Fruit fly (Drosophila melanogaster): ENCODE measurements around the gene fd96Cb.

The fd96Cb gene

dm6 chr3R:25080446-25080845, 14.4 kb upstream of the fd96Cb start:
- TF ChIP-seq Hr83 (GFP tag; optimal IDR thresholded peaks at IDR 0.05; ENCODE audit: poor library complexity, severe bottlenecking) (peak; percentile 57), Dif (GFP tag; optimal IDR thresholded peaks at IDR 0.05; ENCODE audit: partially characterized antibody) (peak; percentile 40), Mio (GFP tag; optimal IDR thresholded peaks at IDR 0.05) (no peak)

- TF ChIP-seq h (GFP tag; optimal IDR thresholded peaks at IDR 0.05) = no peak
- no peak for TF ChIP-seq Hr78 (GFP tag; optimal IDR thresholded peaks at IDR 0.05)
- peak; percentile 38 for TF ChIP-seq woc (GFP tag; optimal IDR thresholded peaks at IDR 0.05)
- peak; percentile 67 for TF ChIP-seq Vsx2 (GFP tag; optimal IDR thresholded peaks at IDR 0.05; ENCODE audit: partially characterized antibody)
- peak; percentile 38 for TF ChIP-seq Dif (GFP tag; optimal IDR thresholded peaks at IDR 0.05; ENCODE audit: partially characterized antibody)
- no peak for TF ChIP-seq Hr83 (GFP tag; optimal IDR thresholded peaks at IDR 0.05; ENCODE audit: poor library complexity, severe bottlenecking)
- TF ChIP-seq sv (GFP tag; optimal IDR thresholded peaks at IDR 0.05) = no peak
- no peak for TF ChIP-seq pan (optimal IDR thresholded peaks at IDR 0.05)
These were observed 12.5 kb upstream of the fd96Cb start, which contains the start of gene fd96Ca for dm6 chr3R:25082348-25082747. Gene fd96Ca (plus strand): TSS chr3R:25082684.

- peak; percentile 62 for TF ChIP-seq woc (GFP tag; optimal IDR thresholded peaks at IDR 0.05)
- peak; percentile 19 for TF ChIP-seq Dif (GFP tag; optimal IDR thresholded peaks at IDR 0.05; ENCODE audit: partially characterized antibody)
- no peak for TF ChIP-seq Abd-B (GFP tag; optimal IDR thresholded peaks at IDR 0.05)
These were observed 2.7 kb downstream of the fd96Cb start, which contains the start of the genes CG33095 and CG33096 for dm6 chr3R:25097486-25097885. Gene CG33095 (plus strand): TSS chr3R:25097672. Gene CG33096 (plus strand): TSS chr3R:25097672.

- TF ChIP-seq rgr (GFP tag; optimal IDR thresholded peaks at IDR 0.05) = no peak
- TF ChIP-seq Jra (GFP tag; optimal IDR thresholded peaks at IDR 0.05) = no peak
- TF ChIP-seq fru (GFP tag; optimal IDR thresholded peaks at IDR 0.05) = no peak
- no peak for TF ChIP-seq CG32264 (GFP tag; optimal IDR thresholded peaks at IDR 0.05)
- TF ChIP-seq Hnf4 (GFP tag; optimal IDR thresholded peaks at IDR 0.05) = no peak
These were observed 7.4 kb downstream of the fd96Cb start, which contains the start of gene CG45095 for dm6 chr3R:25102253-25102652. Gene CG45095 (plus strand): TSS chr3R:25102553.

- TF ChIP-seq jim (GFP tag; optimal IDR thresholded peaks at IDR 0.05) = no peak
- no peak for TF ChIP-seq tai (GFP tag; optimal IDR thresholded peaks at IDR 0.05)
- TF ChIP-seq Myc (optimal IDR thresholded peaks at IDR 0.05) = no peak
- TF ChIP-seq sage (GFP tag; optimal IDR thresholded peaks at IDR 0.05) = no peak
- TF ChIP-seq rgr (GFP tag; optimal IDR thresholded peaks at IDR 0.05) = no peak
- TF ChIP-seq psq (GFP tag; optimal IDR thresholded peaks at IDR 0.05) = no peak
- no peak for TF ChIP-seq ey (GFP tag; optimal IDR thresholded peaks at IDR 0.05)
- no peak for TF ChIP-seq br (GFP tag; optimal IDR thresholded peaks at IDR 0.05)
- no peak for TF ChIP-seq Sp1 (GFP tag; optimal IDR thresholded peaks at IDR 0.05)
- TF ChIP-seq pan (optimal IDR thresholded peaks at IDR 0.05) = no peak
These were observed 14.1 kb downstream of the fd96Cb start, which contains the start of gene CG34027 for dm6 chr3R:25108932-25109331. Gene CG34027 (minus strand): TSS chr3R:25109032.

dm6 chr3R:25112466-25112939, 17.7 kb downstream of the fd96Cb start, which contains the start of gene Nepl16:
Gene Nepl16 (minus strand): TSS chr3R:25112516.
- TF ChIP-seq Myc (optimal IDR thresholded peaks at IDR 0.05) (no peak), lola (GFP tag; optimal IDR thresholded peaks at IDR 0.05) (no peak), sv (GFP tag; optimal IDR thresholded peaks at IDR 0.05) (no peak), dl (GFP tag; optimal IDR thresholded peaks at IDR 0.05; ENCODE audit: insufficient read depth in 1 of 2, partially characterized antibody in 2 of 2) (no peak), fru (GFP tag; optimal IDR thresholded peaks at IDR 0.05) (no peak), Vsx2 (GFP tag; optimal IDR thresholded peaks at IDR 0.05; ENCODE audit: partially characterized antibody) (no peak), Hr83 (GFP tag; optimal IDR thresholded peaks at IDR 0.05; ENCODE audit: poor library complexity, severe bottlenecking) (no peak), Sp1 (GFP tag; optimal IDR thresholded peaks at IDR 0.05) (no peak), br (GFP tag; optimal IDR thresholded peaks at IDR 0.05) (no peak), rgr (GFP tag; optimal IDR thresholded peaks at IDR 0.05) (no peak), psq (GFP tag; optimal IDR thresholded peaks at IDR 0.05) (no peak), CG9705 (GFP tag; optimal IDR thresholded peaks at IDR 0.05) (no peak), Abd-B (GFP tag; optimal IDR thresholded peaks at IDR 0.05) (no peak), N (GFP tag; optimal IDR thresholded peaks at IDR 0.05) (no peak), woc (GFP tag; optimal IDR thresholded peaks at IDR 0.05) (no peak), tai (GFP tag; optimal IDR thresholded peaks at IDR 0.05) (no peak), Rel (GFP tag; optimal IDR thresholded peaks at IDR 0.05) (no peak), Rel (tag; optimal IDR thresholded peaks at IDR 0.05) (no peak)
